Fruit fly (Drosophila melanogaster) whole organism, pupa: ENCODE measurements around the gene yata.
A peak's percentile ranks its signal among the peaks of the same experiment; 100 is the strongest.

Source experiments
- CG10348 ChIP-seq: fragments of 200-800 bp; sonication (Bioruptor generic); IDR thresholded peaks from 2 replicates; pipeline ENCODE4 v1.3.6; 2022; ENCODE audit warnings: missing biosample characterization, missing genetic modification characterization
- CG12605 ChIP-seq: fragments of 200-800 bp; sonication (Bioruptor generic); IDR thresholded peaks from 2 replicates; pipeline ENCODE4 v1.3.6; 2022; ENCODE audit warnings: missing biosample characterization, missing genetic modification characterization
- CG13204 ChIP-seq: fragments of 200-800 bp; sonication (Bioruptor generic); optimal IDR thresholded peaks from 2 replicates; lab custom pipeline; 2018; ENCODE audit warnings: missing biosample characterization, mild to moderate bottlenecking, missing genetic modification characterization, moderate library complexity
- CG14655 ChIP-seq: fragments of 200-800 bp; sonication (Bioruptor generic); optimal IDR thresholded peaks from 3 replicates; lab custom pipeline; 2017; ENCODE audit warnings: mild to moderate bottlenecking, missing biosample characterization, missing genetic modification reagents, missing genetic modification characterization
- CG15710 ChIP-seq: fragments of 200-800 bp; sonication (Bioruptor generic); optimal IDR thresholded peaks from 2 replicates; lab custom pipeline; 2018; ENCODE audit warnings: missing biosample characterization, mild to moderate bottlenecking, missing genetic modification characterization, moderate library complexity
- CG17806 ChIP-seq: fragments of 200-800 bp; sonication (Bioruptor generic); optimal IDR thresholded peaks from 2 replicates; lab custom pipeline; 2018; ENCODE audit warnings: missing biosample characterization, mild to moderate bottlenecking, missing genetic modification characterization, moderate library complexity
- CG32121 ChIP-seq: fragments of 200-800 bp; sonication (Bioruptor generic); IDR thresholded peaks from 2 replicates; pipeline ENCODE4 v1.3.6; 2022; ENCODE audit warnings: missing biosample characterization, missing genetic modification characterization
- CG34367 ChIP-seq: fragments of 200-800 bp; sonication (Bioruptor generic); optimal IDR thresholded peaks from 2 replicates; lab custom pipeline; 2018; ENCODE audit warnings: missing biosample characterization, mild to moderate bottlenecking, missing genetic modification characterization
- CG4496 ChIP-seq: fragments of 200-800 bp; sonication (Bioruptor generic); IDR thresholded peaks from 3 replicates; pipeline ENCODE4 v1.3.6; 2022; ENCODE audit warnings: missing biosample characterization, missing genetic modification characterization
- CG8159 ChIP-seq: fragments of 200-800 bp; sonication (Bioruptor generic); optimal IDR thresholded peaks from 3 replicates; lab custom pipeline; 2018; ENCODE audit warnings: missing biosample characterization, mild to moderate bottlenecking, missing genetic modification characterization, moderate library complexity
- CG8301 ChIP-seq: fragments of 200-800 bp; sonication (Bioruptor generic); optimal IDR thresholded peaks from 2 replicates; lab custom pipeline; 2018; ENCODE audit warnings: missing biosample characterization, mild to moderate bottlenecking, missing genetic modification characterization
- CG9948 ChIP-seq: fragments of 200-800 bp; sonication (Bioruptor generic); optimal IDR thresholded peaks from 2 replicates; lab custom pipeline; 2018; ENCODE audit warnings: missing biosample characterization, mild to moderate bottlenecking, missing genetic modification characterization, moderate library complexity
- D1 ChIP-seq: fragments of 200-800 bp; sonication (Bioruptor generic); optimal IDR thresholded peaks from 2 replicates; lab custom pipeline; 2018; ENCODE audit warnings: missing biosample characterization, mild to moderate bottlenecking, missing genetic modification characterization, moderate library complexity
- EcR ChIP-seq: fragments of 200-800 bp; sonication (Bioruptor generic); optimal IDR thresholded peaks from 3 replicates; lab custom pipeline; 2019; ENCODE audit warnings: missing biosample characterization, missing genetic modification characterization, mild to moderate bottlenecking, moderate library complexity, missing genetic modification reagents
- Ets98B ChIP-seq: fragments of 200-800 bp; sonication (Bioruptor generic); IDR thresholded peaks from 2 replicates; pipeline ENCODE4 v1.3.6; 2022; ENCODE audit warnings: missing biosample characterization, missing genetic modification characterization
- Pif1A ChIP-seq: fragments of 200-800 bp; sonication (Bioruptor generic); optimal IDR thresholded peaks from 3 replicates; lab custom pipeline; 2016; ENCODE audit warnings: missing biosample characterization, missing genetic modification characterization
- Pif1B ChIP-seq: fragments of 200-800 bp; sonication (Bioruptor generic); optimal IDR thresholded peaks from 3 replicates; lab custom pipeline; 2016; ENCODE audit warnings: missing biosample characterization, missing genetic modification characterization
- Snoo ChIP-seq: fragments of 200-800 bp; sonication (Bioruptor generic); optimal IDR thresholded peaks from 3 replicates; lab custom pipeline; 2017; ENCODE audit warnings: missing biosample characterization, mild to moderate bottlenecking, missing genetic modification characterization, inconsistent platforms
- fd96Ca ChIP-seq: fragments of 200-800 bp; sonication (Bioruptor generic); IDR thresholded peaks from 3 replicates; pipeline ENCODE4 v1.3.6; 2022; ENCODE audit warnings: missing biosample characterization, missing genetic modification characterization
- gl ChIP-seq: fragments of 200-800 bp; sonication (Bioruptor generic); optimal IDR thresholded peaks from 2 replicates; lab custom pipeline; 2018; ENCODE audit warnings: missing biosample characterization, mild to moderate bottlenecking, missing genetic modification characterization
- rn ChIP-seq: fragments of 200-800 bp; sonication (Bioruptor generic); IDR thresholded peaks from 2 replicates; pipeline ENCODE4 v1.3.6; 2022; ENCODE audit warnings: missing biosample characterization, missing genetic modification characterization

The yata gene

dm6 chr3R:29763154-29763553 is 14.1 kb downstream of the yata start:
- TF ChIP-seq CG13204 (GFP tag; lab: Kevin White, UChicago) = peak; percentile 36
- peak; percentile 71 for TF ChIP-seq CG14655 (GFP tag; lab: Kevin White, UChicago)
- TF ChIP-seq D1 (tag; lab: Kevin White, UChicago) = peak; percentile 46
- peak; percentile 77 for TF ChIP-seq fd96Ca (GFP tag; lab: Robert Waterston, UW)
- TF ChIP-seq Ets98B = peak; percentile 72
- TF ChIP-seq CG32121 (GFP tag; lab: Robert Waterston, UW) = peak; percentile 58
- peak; percentile 69 for TF ChIP-seq rn (GFP tag; lab: Robert Waterston, UW)
- peak; percentile 81 for TF ChIP-seq CG17806 (tag; lab: Kevin White, UChicago)
- TF ChIP-seq Snoo (tag; lab: Kevin White, UChicago) = peak; percentile 93
- peak; percentile 93 for TF ChIP-seq Pif1A (GFP tag; lab: Kevin White, UChicago)
- peak; percentile 70 for TF ChIP-seq CG8301
- no peak for TF ChIP-seq CG10348 (GFP tag; lab: Robert Waterston, UW)
- peak; percentile 74 for TF ChIP-seq Pif1B (GFP tag; lab: Kevin White, UChicago)
- TF ChIP-seq CG9948 (tag; lab: Kevin White, UChicago) = peak; percentile 75
- TF ChIP-seq CG12605 = peak; percentile 56
- peak; percentile 85 for TF ChIP-seq CG8159 (tag; lab: Kevin White, UChicago)
- peak; percentile 83 for TF ChIP-seq CG15710 (tag; lab: Kevin White, UChicago)
- peak; percentile 51 for TF ChIP-seq EcR
- peak; percentile 72 for TF ChIP-seq CG34367 (tag; lab: Kevin White, UChicago)
- TF ChIP-seq CG4496 (GFP tag; lab: Robert Waterston, UW) = peak; percentile 85
- peak; percentile 52 for TF ChIP-seq gl (tag; lab: Kevin White, UChicago)

- TF ChIP-seq CG8159 (tag; lab: Kevin White, UChicago) = peak; percentile 43
- TF ChIP-seq CG12605 = no peak
- peak; percentile 22 for TF ChIP-seq CG17806 (tag; lab: Kevin White, UChicago)
- no peak for TF ChIP-seq EcR
- TF ChIP-seq fd96Ca (GFP tag; lab: Robert Waterston, UW) = no peak
- TF ChIP-seq Snoo (tag; lab: Kevin White, UChicago) = no peak
- TF ChIP-seq Ets98B = no peak
- peak; percentile 29 for TF ChIP-seq CG14655 (GFP tag; lab: Kevin White, UChicago)
- no peak for TF ChIP-seq CG13204 (GFP tag; lab: Kevin White, UChicago)
These were observed 14.8 kb downstream of the yata start for dm6 chr3R:29763804-29764203.

dm6 chr3R:29764249-29765042 is 15.4 kb downstream of the yata start:
- TF ChIP-seq Pif1B (GFP tag; lab: Kevin White, UChicago) (no peak), CG13204 (GFP tag; lab: Kevin White, UChicago) (peak; percentile 11), EcR (peak; percentile 95)
- TF ChIP-seq, all 21 proteins: peak for 2

- peak; percentile 42; the same call in 2 of the 3 replicates for TF ChIP-seq CG4496 (GFP tag; lab: Robert Waterston, UW)
- TF ChIP-seq CG13204 (GFP tag; lab: Kevin White, UChicago) = peak; percentile 7
- no peak for TF ChIP-seq CG32121 (GFP tag; lab: Robert Waterston, UW)
- no peak for TF ChIP-seq D1 (tag; lab: Kevin White, UChicago)
These were observed 16.5 kb downstream of the yata start, which contains the start of gene kay for dm6 chr3R:29765267-29766095. kay (plus strand) TSS chr3R:29765995.

- TF ChIP-seq CG32121 (GFP tag; lab: Robert Waterston, UW) = no peak
- TF ChIP-seq EcR = no peak
- TF ChIP-seq CG17806 (tag; lab: Kevin White, UChicago) = no peak
- TF ChIP-seq Ets98B = no peak
- no peak for TF ChIP-seq D1 (tag; lab: Kevin White, UChicago)
- no peak for TF ChIP-seq CG10348 (GFP tag; lab: Robert Waterston, UW)
- TF ChIP-seq CG13204 (GFP tag; lab: Kevin White, UChicago) = no peak
- TF ChIP-seq CG12605 = no peak
- no peak for TF ChIP-seq CG8159 (tag; lab: Kevin White, UChicago)
- TF ChIP-seq CG15710 (tag; lab: Kevin White, UChicago) = no peak
- TF ChIP-seq CG8301 = no peak
These were observed 18.2 kb downstream of the yata start for dm6 chr3R:29767236-29767635.

dm6 chr3R:29770930-29771329 is 21.9 kb downstream of the yata start:
- TF ChIP-seq CG10348 (GFP tag; lab: Robert Waterston, UW) = no peak
- TF ChIP-seq EcR = no peak
- TF ChIP-seq Ets98B = no peak
- no peak for TF ChIP-seq D1 (tag; lab: Kevin White, UChicago)
- no peak for TF ChIP-seq rn (GFP tag; lab: Robert Waterston, UW)
- no peak for TF ChIP-seq CG15710 (tag; lab: Kevin White, UChicago)
- no peak for TF ChIP-seq CG17806 (tag; lab: Kevin White, UChicago)
- TF ChIP-seq Snoo (tag; lab: Kevin White, UChicago) = no peak
- TF ChIP-seq CG8301 = no peak
- TF ChIP-seq CG32121 (GFP tag; lab: Robert Waterston, UW) = no peak
- no peak for TF ChIP-seq CG12605
- no peak for TF ChIP-seq Pif1B (GFP tag; lab: Kevin White, UChicago)
